Fruit fly (Drosophila melanogaster) whole organism, wandering third instar larva: Measurements from ENCODE around the gene Arpc1.

Source experiments
- Abd-B ChIP-seq: fragments of >200 bp; optimal IDR thresholded peaks from 2 replicates; lab custom pipeline; 2017; ENCODE audit warnings: missing biosample characterization, missing genetic modification characterization
- Dif ChIP-seq: fragments of 200-275, 200-300 bp; sonication (Bioruptor generic); optimal IDR thresholded peaks from 2 replicates; lab custom pipeline; 2018; ENCODE audit warnings: missing biosample characterization, missing genetic modification characterization; ENCODE audit not compliant: partially characterized antibody
- GATAd ChIP-seq: sonication (Bioruptor generic); optimal IDR thresholded peaks from 2 replicates; lab custom pipeline; 2016; ENCODE audit warnings: missing biosample characterization, missing genetic modification characterization
- HLH106 ChIP-seq: fragments of 200-800 bp; optimal IDR thresholded peaks from 3 replicates; lab custom pipeline; 2019; ENCODE audit warnings: missing biosample characterization, mild to moderate bottlenecking, missing genetic modification characterization, moderate library complexity
- Hnf4 ChIP-seq: fragments of 200-800 bp; sonication (Bioruptor generic); optimal IDR thresholded peaks from 2 replicates; lab custom pipeline; 2016; ENCODE audit warnings: missing biosample characterization, mild to moderate bottlenecking, missing genetic modification characterization
- Hr83 ChIP-seq: fragments of 200-300 bp; sonication (Bioruptor generic); optimal IDR thresholded peaks from 2 replicates; lab custom pipeline; 2016; ENCODE audit warnings: missing biosample characterization, mild to moderate bottlenecking, missing genetic modification characterization, moderate library complexity; ENCODE audit not compliant: poor library complexity, severe bottlenecking
- Jra ChIP-seq: sonication (Bioruptor generic); optimal IDR thresholded peaks from 2 replicates; lab custom pipeline; 2016; ENCODE audit warnings: missing biosample characterization, missing genetic modification characterization
- Mio ChIP-seq: sonication (Bioruptor generic); optimal IDR thresholded peaks from 2 replicates; lab custom pipeline; 2016; ENCODE audit warnings: missing biosample characterization, missing genetic modification characterization
- Myc ChIP-seq: fragments of >200 bp; optimal IDR thresholded peaks from 2 replicates; lab custom pipeline; 2017
- N ChIP-seq: fragments of >200 bp; optimal IDR thresholded peaks from 2 replicates; lab custom pipeline; 2018; ENCODE audit warnings: missing biosample characterization, missing external identifiers, missing genetic modification characterization
- OdsH ChIP-seq: fragments of 200-800 bp; sonication (Bioruptor generic); optimal IDR thresholded peaks from 2 replicates; lab custom pipeline; 2016; ENCODE audit warnings: missing biosample characterization, mild to moderate bottlenecking, missing genetic modification characterization
- Rel ChIP-seq, 2 experiments: fragments of 200-800 bp; sonication (Bioruptor generic) in 1 of 2; optimal IDR thresholded peaks; 2 replicates in 1 of 2; 3 replicates in 1 of 2; lab custom pipeline; 2016 to 2019; ENCODE audit warnings: mild to moderate bottlenecking in 2 of 2, missing biosample characterization in 2 of 2, missing genetic modification characterization in 2 of 2, moderate library complexity in 1 of 2
- Sp1 ChIP-seq: fragments of 200-800 bp; sonication (Bioruptor generic); optimal IDR thresholded peaks from 3 replicates; lab custom pipeline; 2019; ENCODE audit warnings: missing biosample characterization, mild to moderate bottlenecking, missing genetic modification characterization, moderate library complexity
- Vsx2 ChIP-seq: fragments of 200-300, 225-300 bp; sonication (Bioruptor generic); optimal IDR thresholded peaks from 2 replicates; lab custom pipeline; 2018; ENCODE audit warnings: missing biosample characterization, missing genetic modification characterization; ENCODE audit not compliant: partially characterized antibody
- brk ChIP-seq: fragments of 200-800 bp; sonication (Bioruptor generic); optimal IDR thresholded peaks from 2 replicates; lab custom pipeline; 2016; ENCODE audit warnings: missing biosample characterization, mild to moderate bottlenecking, missing genetic modification characterization
- dmrt93B ChIP-seq: fragments of 200-800 bp; sonication (Bioruptor generic); optimal IDR thresholded peaks from 2 replicates; lab custom pipeline; 2018; ENCODE audit warnings: missing biosample characterization, mild to moderate bottlenecking, missing genetic modification characterization
- dsf ChIP-seq: sonication (Bioruptor generic); optimal IDR thresholded peaks from 2 replicates; lab custom pipeline; 2016; ENCODE audit warnings: missing biosample characterization, missing genetic modification characterization, borderline replicate concordance
- ey ChIP-seq: fragments of 200-800 bp; sonication (Bioruptor generic); optimal IDR thresholded peaks from 2 replicates; lab custom pipeline; 2016; ENCODE audit warnings: missing biosample characterization, missing genetic modification characterization
- foxo ChIP-seq, 2 experiments: fragments of 200-800 bp; sonication (Bioruptor generic); optimal IDR thresholded peaks; 2 replicates in 1 of 2; 3 replicates in 1 of 2; lab custom pipeline; 2016 to 2017; ENCODE audit warnings: missing biosample characterization in 2 of 2, missing genetic modification characterization in 2 of 2
- fru ChIP-seq: fragments of 200-800 bp; sonication (Bioruptor generic); optimal IDR thresholded peaks from 3 replicates; lab custom pipeline; 2016; ENCODE audit warnings: missing biosample characterization, mild to moderate bottlenecking, missing genetic modification characterization
- h ChIP-seq: fragments of 200-800 bp; sonication (Bioruptor generic); optimal IDR thresholded peaks from 3 replicates; lab custom pipeline; 2016; ENCODE audit warnings: missing biosample characterization, mild to moderate bottlenecking, missing genetic modification characterization
- lola ChIP-seq: fragments of >200 bp; optimal IDR thresholded peaks from 2 replicates; lab custom pipeline; 2017; ENCODE audit warnings: missing biosample characterization, missing genetic modification characterization
- pan ChIP-seq: fragments of >200 bp; optimal IDR thresholded peaks from 2 replicates; lab custom pipeline; 2017
- psq ChIP-seq: fragments of 200-800 bp; sonication (Bioruptor generic); optimal IDR thresholded peaks from 3 replicates; lab custom pipeline; 2017; ENCODE audit warnings: missing biosample characterization, mild to moderate bottlenecking, missing genetic modification characterization, moderate library complexity
- rgr ChIP-seq: fragments of 200-800 bp; sonication (Bioruptor generic); optimal IDR thresholded peaks from 3 replicates; lab custom pipeline; 2016; ENCODE audit warnings: missing biosample characterization, mild to moderate bottlenecking, missing genetic modification characterization
- sv ChIP-seq: fragments of 200-800 bp; sonication (Bioruptor generic); optimal IDR thresholded peaks from 3 replicates; lab custom pipeline; 2016; ENCODE audit warnings: missing biosample characterization, missing genetic modification characterization
- tai ChIP-seq: sonication (Bioruptor generic); optimal IDR thresholded peaks from 2 replicates; lab custom pipeline; 2016; ENCODE audit warnings: missing biosample characterization, missing genetic modification characterization
- usp ChIP-seq: fragments of >200 bp; optimal IDR thresholded peaks from 2 replicates; lab custom pipeline; 2017; ENCODE audit warnings: missing biosample characterization, missing genetic modification characterization
- woc ChIP-seq: sonication (Bioruptor generic); optimal IDR thresholded peaks from 2 replicates; lab custom pipeline; 2016; ENCODE audit warnings: missing biosample characterization, mild to moderate bottlenecking, missing genetic modification characterization

Gene Arpc1

dm6 chr2L:13833058-13833457 lies 3.5 kb upstream of the Arpc1 start, which contains the start of the genes GatC, PolG2 and Polr2C:
GatC (minus strand) TSS chr2L:13833105.
PolG2 (minus strand) TSS chr2L:13833105.
Polr2C (plus strand) TSS chr2L:13833337.
- TF ChIP-seq dmrt93B (no peak), OdsH (GFP tag; lab: Kevin White, UChicago) (no peak), woc (no peak), Rel (GFP tag; optimal IDR thresholded peaks at IDR 0.05; lab: Kevin White, UChicago) (no peak), Rel (tag; optimal IDR thresholded peaks at IDR 0.05; lab: Kevin White, UChicago) (peak; percentile 0), fru (GFP tag; lab: Kevin White, UChicago) (no peak), lola (no peak), GATAd (GFP tag; lab: Kevin White, UChicago) (no peak), foxo (GFP tag; optimal IDR thresholded peaks at IDR 0.05; lab: Kevin White, UChicago) (no peak), pan (lab: Kevin White, UChicago) (no peak), psq (no peak), Dif (GFP tag; lab: Kevin White, UChicago) (peak; percentile 64), Vsx2 (no peak), HLH106 (no peak), ey (GFP tag; lab: Kevin White, UChicago) (peak; percentile 18), Abd-B (no peak), h (GFP tag; lab: Kevin White, UChicago) (no peak), N (GFP tag; lab: Kevin White, UChicago) (no peak), brk (GFP tag; lab: Kevin White, UChicago) (no peak), Myc (peak; percentile 70), Sp1 (GFP tag; lab: Kevin White, UChicago) (peak; percentile 3)

- TF ChIP-seq usp (no peak), foxo (GFP tag; optimal IDR thresholded peaks at IDR 0.05; lab: Kevin White, UChicago) (no peak)
These were observed 2.0 kb downstream of the Arpc1 start, which contains the start of gene PolG1 for dm6 chr2L:13827557-13827956. PolG1 (minus strand) TSS chr2L:13827772.

dm6 chr2L:13820948-13821347 lies 8.6 kb downstream of the Arpc1 start, which contains the start of gene b:
b (plus strand) TSS chr2L:13821248.
- TF ChIP-seq Rel (GFP tag; optimal IDR thresholded peaks at IDR 0.05; lab: Kevin White, UChicago) (no peak), Rel (tag; optimal IDR thresholded peaks at IDR 0.05; lab: Kevin White, UChicago) (peak; percentile 79), tai (GFP tag; lab: Kevin White, UChicago) (no peak)
- TF ChIP-seq, all 38 proteins: peak for 1

- no peak for TF ChIP-seq psq
- TF ChIP-seq Rel (GFP tag; optimal IDR thresholded peaks at IDR 0.05; lab: Kevin White, UChicago): no peak
- TF ChIP-seq Rel (tag; optimal IDR thresholded peaks at IDR 0.05; lab: Kevin White, UChicago): peak; percentile 91
These were observed 9.4 kb downstream of the Arpc1 start for dm6 chr2L:13820176-13820575.

dm6 chr2L:13813604-13814178 lies 15.8 kb downstream of the Arpc1 start, which contains the start of gene Sos:
Sos (plus strand) TSS chr2L:13813816.
- TF ChIP-seq Vsx2 (no peak), Rel (GFP tag; optimal IDR thresholded peaks at IDR 0.05; lab: Kevin White, UChicago) (no peak), Rel (tag; optimal IDR thresholded peaks at IDR 0.05; lab: Kevin White, UChicago) (peak; percentile 45)
- TF ChIP-seq, all 38 proteins: peak for 1

- TF ChIP-seq Abd-B (no peak), HLH106 (no peak), foxo (GFP tag; optimal IDR thresholded peaks at IDR 0.05; lab: Kevin White, UChicago) (no peak), Mio (GFP tag; lab: Kevin White, UChicago) (no peak), dsf (GFP tag; lab: Kevin White, UChicago) (no peak), Rel (GFP tag; optimal IDR thresholded peaks at IDR 0.05; lab: Kevin White, UChicago) (no peak), Rel (tag; optimal IDR thresholded peaks at IDR 0.05; lab: Kevin White, UChicago) (no peak), pan (lab: Kevin White, UChicago) (no peak), Hnf4 (GFP tag; lab: Kevin White, UChicago) (no peak), h (GFP tag; lab: Kevin White, UChicago) (no peak), Sp1 (GFP tag; lab: Kevin White, UChicago) (no peak), ey (GFP tag; lab: Kevin White, UChicago) (no peak), sv (no peak), Myc (no peak), N (GFP tag; lab: Kevin White, UChicago) (no peak), Jra (GFP tag; lab: Kevin White, UChicago) (no peak), dmrt93B (no peak), Hr83 (GFP tag; lab: Kevin White, UChicago) (no peak), tai (GFP tag; lab: Kevin White, UChicago) (no peak), rgr (GFP tag; lab: Kevin White, UChicago) (no peak), OdsH (GFP tag; lab: Kevin White, UChicago) (no peak)
These were observed 16.4 kb downstream of the Arpc1 start, which contains the start of gene CG16888 for dm6 chr2L:13813156-13813555. CG16888 (minus strand) TSS chr2L:13813256.
